Worm (Caenorhabditis elegans) whole organism, late embryonic: ENCODE results near the gene Y53F4B.5.
A peak's percentile ranks its signal among the peaks of the same experiment; 100 is the strongest.

Source experiments
- C08G9.2 ChIP-seq: sonication (generic microtip); optimal IDR thresholded peaks from 2 replicates; lab custom pipeline; 2016; ENCODE audit warnings: mild to moderate bottlenecking, missing genetic modification characterization, moderate library complexity, missing compliant biosample characterization
- C38D4.7 ChIP-seq: fragments of 200-800 bp; sonication (Bioruptor generic); optimal IDR thresholded peaks from 2 replicates; lab custom pipeline; 2018; ENCODE audit warnings: mild to moderate bottlenecking, missing genetic modification characterization, moderate library complexity, missing compliant biosample characterization
- F13H6.1 ChIP-seq: sonication (generic microtip); optimal IDR thresholded peaks from 2 replicates; lab custom pipeline; 2016; ENCODE audit warnings: missing genetic modification characterization, missing compliant biosample characterization
- K02D7.2 ChIP-seq: sonication (generic microtip); optimal IDR thresholded peaks from 2 replicates; lab custom pipeline; 2017; ENCODE audit warnings: mild to moderate bottlenecking, missing genetic modification characterization, missing compliant biosample characterization
- K09A11.1 ChIP-seq: sonication (generic microtip); optimal IDR thresholded peaks from 2 replicates; lab custom pipeline; 2017; ENCODE audit warnings: antibody characterized with exemption, mild to moderate bottlenecking, missing genetic modification characterization, missing compliant biosample characterization; ENCODE audit not compliant: insufficient read depth
- ceh-14 ChIP-seq: sonication (generic microtip); optimal IDR thresholded peaks from 2 replicates; lab custom pipeline; 2016; ENCODE audit warnings: missing genotype, missing genetic modification characterization, missing compliant biosample characterization
- ceh-19 ChIP-seq: fragments of 200-800 bp; sonication (Bioruptor generic); optimal IDR thresholded peaks from 2 replicates; lab custom pipeline; 2018; ENCODE audit warnings: mild to moderate bottlenecking, missing genetic modification characterization, missing compliant biosample characterization
- ceh-34 ChIP-seq: sonication (generic microtip); optimal IDR thresholded peaks from 2 replicates; lab custom pipeline; 2016; ENCODE audit warnings: mild to moderate bottlenecking, missing genetic modification characterization, missing compliant biosample characterization
- ceh-45 ChIP-seq: fragments of 200-800 bp; sonication (Bioruptor generic); IDR thresholded peaks from 2 replicates; pipeline ENCODE4 v1.3.6; 2022; ENCODE audit warnings: missing genetic modification reagents, missing genetic modification characterization, missing compliant biosample characterization
- ceh-48 ChIP-seq: sonication (generic microtip); optimal IDR thresholded peaks from 2 replicates; lab custom pipeline; 2016; ENCODE audit warnings: missing genetic modification characterization, inconsistent platforms, missing compliant biosample characterization
- dmd-4 ChIP-seq: sonication (generic microtip); optimal IDR thresholded peaks from 2 replicates; lab custom pipeline; 2016; ENCODE audit warnings: borderline replicate concordance, missing genetic modification characterization, missing compliant biosample characterization
- elt-2 ChIP-seq: sonication (generic microtip); optimal IDR thresholded peaks from 2 replicates; lab custom pipeline; 2016; ENCODE audit warnings: missing genetic modification reagents, missing genetic modification characterization, missing compliant biosample characterization
- ets-4 ChIP-seq: sonication (generic microtip); optimal IDR thresholded peaks from 2 replicates; lab custom pipeline; 2016; ENCODE audit warnings: missing genetic modification characterization, missing compliant biosample characterization
- fkh-10 ChIP-seq: fragments of 150-350 bp; optimal IDR thresholded peaks from 2 replicates; lab custom pipeline; 2014; ENCODE audit warnings: missing biosample characterization, missing genetic modification reagents, missing genetic modification characterization
- fkh-6 ChIP-seq: sonication (generic microtip); optimal IDR thresholded peaks from 2 replicates; lab custom pipeline; 2016; ENCODE audit warnings: missing genetic modification characterization, missing compliant biosample characterization
- hlh-13 ChIP-seq: fragments of 200-800 bp; sonication (Bioruptor generic); optimal IDR thresholded peaks from 2 replicates; lab custom pipeline; 2018; ENCODE audit warnings: mild to moderate bottlenecking, missing genetic modification characterization, missing compliant biosample characterization
- hlh-30 ChIP-seq: sonication (generic microtip); optimal IDR thresholded peaks from 2 replicates; lab custom pipeline; 2017; ENCODE audit warnings: antibody characterized with exemption, missing genetic modification characterization, missing compliant biosample characterization; ENCODE audit not compliant: insufficient read depth
- hlh-6 ChIP-seq: sonication (generic microtip); optimal IDR thresholded peaks from 2 replicates; lab custom pipeline; 2016; ENCODE audit warnings: missing genotype, missing genetic modification characterization, missing compliant biosample characterization
- hlh-8 ChIP-seq: sonication (generic microtip); optimal IDR thresholded peaks from 2 replicates; lab custom pipeline; 2016; ENCODE audit warnings: missing genotype, missing genetic modification characterization, missing compliant biosample characterization
- lim-6 ChIP-seq: sonication (generic microtip); optimal IDR thresholded peaks from 2 replicates; lab custom pipeline; 2016; ENCODE audit warnings: missing genetic modification characterization, missing compliant biosample characterization
- lin-11 ChIP-seq: fragments of 200-800 bp; sonication (Bioruptor generic); optimal IDR thresholded peaks from 2 replicates; lab custom pipeline; 2018; ENCODE audit warnings: mild to moderate bottlenecking, missing genetic modification characterization, missing compliant biosample characterization
- mec-3 ChIP-seq: sonication (generic microtip); optimal IDR thresholded peaks from 2 replicates; lab custom pipeline; 2016; ENCODE audit warnings: borderline replicate concordance, missing genetic modification characterization, missing compliant biosample characterization
- nfya-1 ChIP-seq: sonication (generic microtip); optimal IDR thresholded peaks from 2 replicates; lab custom pipeline; 2017; ENCODE audit warnings: missing genetic modification characterization, mild to moderate bottlenecking, missing compliant biosample characterization, antibody characterized with exemption, moderate library complexity
- nhr-11 ChIP-seq: fragments of 150-350 bp; optimal IDR thresholded peaks from 2 replicates; lab custom pipeline; 2014; ENCODE audit warnings: missing biosample characterization, missing genetic modification characterization
- npax-4 ChIP-seq: sonication (generic microtip); optimal IDR thresholded peaks from 2 replicates; lab custom pipeline; 2016; ENCODE audit warnings: missing genetic modification characterization, missing compliant biosample characterization
- pha-4 ChIP-seq: fragments of 150-350 bp; optimal IDR thresholded peaks from 2 replicates; lab custom pipeline; 2018; ENCODE audit warnings: missing biosample characterization, missing genetic modification reagents, missing genetic modification characterization
- pqm-1 ChIP-seq: sonication (generic microtip); optimal IDR thresholded peaks from 2 replicates; lab custom pipeline; 2016; ENCODE audit warnings: missing genetic modification characterization, missing compliant biosample characterization
- pros-1 ChIP-seq: fragments of 150-350 bp; optimal IDR thresholded peaks from 2 replicates; lab custom pipeline; 2014; ENCODE audit warnings: missing biosample characterization, missing genetic modification reagents, missing genetic modification characterization
- sdc-2 ChIP-seq: sonication (generic microtip); optimal IDR thresholded peaks from 2 replicates; lab custom pipeline; 2016; ENCODE audit warnings: missing genotype, missing genetic modification characterization, missing compliant biosample characterization
- tbx-2 ChIP-seq: sonication (generic microtip); optimal IDR thresholded peaks from 2 replicates; lab custom pipeline; 2016; ENCODE audit warnings: missing genetic modification characterization, missing compliant biosample characterization
- ttx-3 ChIP-seq: sonication (generic microtip); optimal IDR thresholded peaks from 2 replicates; lab custom pipeline; 2016; ENCODE audit warnings: missing genetic modification reagents, missing genetic modification characterization, missing compliant biosample characterization
- unc-3 ChIP-seq, 2 experiments: fragments of 200-800 bp in 1 of 2; sonication (Bioruptor generic) in 1 of 2; sonication (generic microtip) in 1 of 2; conservative IDR thresholded peaks in 1 of 2; optimal IDR thresholded peaks in 1 of 2; 2 replicates each; pipeline versions ENCODE4 v1.3.6 to Lab custom; 2016 to 2022; ENCODE audit warnings: missing compliant biosample characterization in 2 of 2, missing genetic modification characterization in 2 of 2, missing genetic modification reagents in 1 of 2
- unc-42 ChIP-seq: sonication (generic microtip); optimal IDR thresholded peaks from 2 replicates; lab custom pipeline; 2016; ENCODE audit warnings: missing genotype, missing genetic modification characterization, missing compliant biosample characterization
- unc-55 ChIP-seq: sonication (generic microtip); optimal IDR thresholded peaks from 2 replicates; lab custom pipeline; 2017; ENCODE audit warnings: missing biosample characterization, missing genetic modification reagents, missing genetic modification characterization
- unc-86 ChIP-seq: sonication (generic microtip); optimal IDR thresholded peaks from 2 replicates; lab custom pipeline; 2016; ENCODE audit warnings: missing genetic modification characterization, missing compliant biosample characterization
- zip-5 ChIP-seq: sonication (generic microtip); optimal IDR thresholded peaks from 2 replicates; lab custom pipeline; 2016; ENCODE audit warnings: missing genetic modification characterization, missing compliant biosample characterization
- ztf-16 ChIP-seq: sonication (generic microtip); optimal IDR thresholded peaks from 2 replicates; lab custom pipeline; 2017; ENCODE audit warnings: missing genetic modification characterization, missing compliant biosample characterization

Gene Y53F4B.5

ce11 chrII:14945518-14945917 lies 38.3 kb downstream of the Y53F4B.5 start:
- no peak for TF ChIP-seq ztf-16 (tag; lab: Kevin White, UChicago)
- no peak for TF ChIP-seq unc-3 (GFP tag; conservative IDR thresholded peaks at IDR 0.05; lab: Robert Waterston, UW)
- TF ChIP-seq unc-3 (tag; optimal IDR thresholded peaks at IDR 0.05; lab: Kevin White, UChicago): no peak
- TF ChIP-seq ttx-3 (tag; lab: Kevin White, UChicago): no peak
- no peak for TF ChIP-seq pha-4 (tag; lab: Kevin White, UChicago)
- TF ChIP-seq fkh-6 (tag; lab: Kevin White, UChicago): no peak
- TF ChIP-seq F13H6.1: no peak
- no peak for TF ChIP-seq elt-2 (tag; lab: Kevin White, UChicago)
- TF ChIP-seq hlh-6 (tag; lab: Kevin White, UChicago): no peak

ce11 chrII:14940980-14941379 lies 42.8 kb downstream of the Y53F4B.5 start:
- TF ChIP-seq lim-6 (no peak), ceh-14 (tag; lab: Kevin White, UChicago) (no peak), hlh-13 (no peak), ttx-3 (tag; lab: Kevin White, UChicago) (no peak), zip-5 (tag; lab: Kevin White, UChicago) (no peak), elt-2 (tag; lab: Kevin White, UChicago) (no peak), unc-55 (no peak), mec-3 (tag; lab: Kevin White, UChicago) (no peak), nhr-11 (no peak), pqm-1 (tag; lab: Kevin White, UChicago) (no peak), hlh-8 (no peak), pha-4 (tag; lab: Kevin White, UChicago) (no peak), tbx-2 (no peak), npax-4 (no peak), ceh-48 (no peak), sdc-2 (tag; lab: Kevin White, UChicago) (no peak), dmd-4 (tag; lab: Kevin White, UChicago) (no peak)
- TF ChIP-seq, all 69 proteins: peak for 0

ce11 chrII:14940325-14940724 lies 43.5 kb downstream of the Y53F4B.5 start:
- TF ChIP-seq ceh-19 (GFP tag; lab: Kevin White, UChicago) (no peak), hlh-30 (tag; lab: Kevin White, UChicago) (no peak), unc-42 (tag; lab: Kevin White, UChicago) (peak; percentile 74), ceh-14 (tag; lab: Kevin White, UChicago) (peak; percentile 19), pros-1 (tag; lab: Kevin White, UChicago) (no peak), K09A11.1 (tag; lab: Kevin White, UChicago) (no peak), lim-6 (no peak)

- no peak for TF ChIP-seq zip-5 (tag; lab: Kevin White, UChicago)
- no peak for TF ChIP-seq fkh-6 (tag; lab: Kevin White, UChicago)
- peak; percentile 97 for TF ChIP-seq unc-42 (tag; lab: Kevin White, UChicago)
- no peak for TF ChIP-seq pqm-1 (tag; lab: Kevin White, UChicago)
- no peak for TF ChIP-seq C38D4.7 (GFP tag; lab: Kevin White, UChicago)
These were observed 45.5 kb downstream of the Y53F4B.5 start for ce11 chrII:14938319-14938718.

- TF ChIP-seq nfya-1 (tag; lab: Kevin White, UChicago) (no peak), lin-11 (no peak), ceh-34 (tag; lab: Kevin White, UChicago) (no peak), pqm-1 (tag; lab: Kevin White, UChicago) (no peak), unc-86 (tag; lab: Kevin White, UChicago) (no peak), K02D7.2 (tag; lab: Kevin White, UChicago) (no peak), ttx-3 (tag; lab: Kevin White, UChicago) (no peak), dmd-4 (tag; lab: Kevin White, UChicago) (no peak), F13H6.1 (no peak), fkh-10 (no peak), ets-4 (tag; lab: Kevin White, UChicago) (no peak), ztf-16 (tag; lab: Kevin White, UChicago) (no peak), K09A11.1 (tag; lab: Kevin White, UChicago) (no peak), elt-2 (tag; lab: Kevin White, UChicago) (no peak), ceh-45 (GFP tag; lab: Robert Waterston, UW) (no peak), hlh-30 (tag; lab: Kevin White, UChicago) (no peak), C08G9.2 (tag; lab: Kevin White, UChicago) (no peak)
These were observed 48.3 kb downstream of the Y53F4B.5 start for ce11 chrII:14935431-14936071.
